Worm (Caenorhabditis elegans): ENCODE results near the gene daf-22.

DNA sequence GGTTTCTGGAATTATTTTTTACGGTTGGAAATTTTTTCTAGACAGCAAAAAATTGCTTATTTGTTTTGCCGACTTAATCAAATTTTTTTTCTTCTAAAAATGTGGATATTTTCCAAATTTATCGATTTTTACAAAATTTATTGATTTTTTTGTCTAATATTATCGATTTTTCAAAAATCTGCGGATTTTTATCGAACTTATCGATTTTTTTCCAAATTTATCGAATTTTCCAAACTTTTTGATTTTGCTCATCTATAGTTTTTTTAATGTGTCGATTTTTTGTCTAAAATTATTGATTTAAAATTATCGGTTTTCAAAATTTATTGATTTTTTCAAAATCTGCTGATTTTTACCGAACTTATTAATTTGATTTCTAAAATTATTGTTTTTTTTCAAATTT, 31.4 kb downstream of the daf-22 start:
- TF ChIP-seq lsy-2 (tag; optimal IDR thresholded peaks at IDR 0.05) (no peak), snpc-4 (tag; optimal IDR thresholded peaks at IDR 0.05) (no peak), fos-1 (tag; optimal IDR thresholded peaks at IDR 0.05) (no peak), ceh-90 (tag; optimal IDR thresholded peaks at IDR 0.05) (no peak), nhr-237 (tag; optimal IDR thresholded peaks at IDR 0.05) (no peak), nhr-12 (tag; optimal IDR thresholded peaks at IDR 0.05) (no peak), unc-62 (GFP tag; optimal IDR thresholded peaks at IDR 0.05) (no peak), rnt-1 (tag; optimal IDR thresholded peaks at IDR 0.05) (no peak), mab-9 (GFP tag; IDR thresholded peaks at IDR 0.05) (no peak)

Measured in whole organism, L1 larva.